Fruit fly (Drosophila melanogaster) whole organism, prepupa: ENCODE results near the gene CG1271.

ENCODE experiments used
- CG11762 ChIP-seq: fragments of 200-800 bp; sonication (Bioruptor generic); optimal IDR thresholded peaks from 3 replicates; lab custom pipeline; 2016; ENCODE audit warnings: missing biosample characterization, missing genetic modification characterization; ENCODE audit not compliant: insufficient read depth
- CG11902 ChIP-seq: fragments of 200-800 bp; sonication (Bioruptor generic); optimal IDR thresholded peaks from 3 replicates; lab custom pipeline; 2016; ENCODE audit warnings: missing biosample characterization, missing genetic modification characterization
- CG31627 ChIP-seq: fragments of 200-800 bp; sonication (Bioruptor generic); optimal IDR thresholded peaks from 3 replicates; lab custom pipeline; 2016; ENCODE audit warnings: missing biosample characterization, missing genetic modification characterization
- CG4318 ChIP-seq: fragments of 200-800 bp; sonication (Bioruptor generic); optimal IDR thresholded peaks from 3 replicates; lab custom pipeline; 2017; ENCODE audit warnings: missing biosample characterization, mild to moderate bottlenecking, missing genetic modification characterization
- CG7368 ChIP-seq: fragments of 200-800 bp; sonication (Bioruptor generic); optimal IDR thresholded peaks from 3 replicates; lab custom pipeline; 2016; ENCODE audit warnings: missing biosample characterization, missing genetic modification characterization
- Hr39 ChIP-seq: fragments of 200-800 bp; sonication (Bioruptor generic); optimal IDR thresholded peaks from 2 replicates; lab custom pipeline; 2016; ENCODE audit warnings: missing biosample characterization, missing genetic modification characterization
- Lpt ChIP-seq: fragments of 200-800 bp; sonication (Bioruptor generic); optimal IDR thresholded peaks from 3 replicates; lab custom pipeline; 2016; ENCODE audit warnings: missing biosample characterization, missing genetic modification characterization
- Sox102F ChIP-seq: fragments of 200-800 bp; sonication (Bioruptor generic); optimal IDR thresholded peaks from 2 replicates; lab custom pipeline; 2016; ENCODE audit warnings: missing biosample characterization, mild to moderate bottlenecking, missing genetic modification characterization
- Sox15 ChIP-seq: fragments of 200-800 bp; sonication (Bioruptor generic); optimal IDR thresholded peaks from 3 replicates; lab custom pipeline; 2016; ENCODE audit warnings: missing biosample characterization, missing genetic modification characterization
- achi ChIP-seq: fragments of 200-800 bp; sonication (Bioruptor generic); optimal IDR thresholded peaks from 3 replicates; lab custom pipeline; 2016; ENCODE audit warnings: missing biosample characterization, missing genetic modification characterization
- esn ChIP-seq: fragments of 200-800 bp; sonication (Bioruptor generic); optimal IDR thresholded peaks from 2 replicates; lab custom pipeline; 2016; ENCODE audit warnings: missing biosample characterization, mild to moderate bottlenecking, missing genetic modification characterization, moderate library complexity
- fd85E ChIP-seq: fragments of 200-800 bp; sonication (Bioruptor generic); optimal IDR thresholded peaks from 3 replicates; lab custom pipeline; 2016; ENCODE audit warnings: missing biosample characterization, missing genetic modification characterization
- lz ChIP-seq: fragments of 200-800 bp; sonication (Bioruptor generic); optimal IDR thresholded peaks from 3 replicates; lab custom pipeline; 2016; ENCODE audit warnings: missing biosample characterization, missing genetic modification characterization
- ss ChIP-seq, 2 experiments: fragments of 200-800 bp; sonication (Bioruptor generic); optimal IDR thresholded peaks; 2 replicates in 1 of 2; 3 replicates in 1 of 2; lab custom pipeline; 2017 to 2018; ENCODE audit warnings: mild to moderate bottlenecking in 2 of 2, missing biosample characterization in 2 of 2, missing genetic modification characterization in 2 of 2, moderate library complexity in 1 of 2

DNA sequence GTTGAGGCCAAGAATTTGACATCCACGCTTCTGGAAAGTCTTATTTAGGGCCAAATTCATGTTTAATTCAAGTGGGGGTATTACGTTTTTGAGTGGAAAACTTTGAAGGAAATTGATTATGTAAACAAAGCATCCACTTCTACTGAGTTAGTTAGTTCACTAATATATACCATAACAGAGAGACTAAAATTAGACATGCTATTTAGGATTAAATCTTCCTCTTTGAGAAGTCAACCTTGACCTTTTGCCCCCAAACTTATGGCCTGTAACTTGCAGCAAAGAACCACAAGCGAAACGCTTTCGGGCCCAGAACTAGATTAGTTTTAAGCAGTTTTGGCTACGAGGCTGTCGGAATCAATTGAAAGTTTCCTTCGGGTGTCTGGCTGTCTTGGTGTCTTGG, 35.2 kb upstream of the CG1271 start, which contains the start of gene CG32487:
- TF ChIP-seq Hr39, result no peak
- TF ChIP-seq ss (GFP tag; optimal IDR thresholded peaks at IDR 0.05; lab: Kevin White, UChicago), result no peak
- TF ChIP-seq esn (GFP tag; lab: Kevin White, UChicago), result no peak
- no peak for TF ChIP-seq CG4318 (GFP tag; lab: Kevin White, UChicago)
- TF ChIP-seq fd85E, result no peak
- TF ChIP-seq lz (GFP tag; lab: Kevin White, UChicago), result no peak
- TF ChIP-seq CG11762 (GFP tag; lab: Kevin White, UChicago), result no peak
- TF ChIP-seq Sox15, result no peak
- no peak for TF ChIP-seq CG31627
- no peak for TF ChIP-seq Lpt (GFP tag; lab: Kevin White, UChicago)
- TF ChIP-seq achi (GFP tag; lab: Kevin White, UChicago), result no peak
- no peak for TF ChIP-seq Sox102F (GFP tag; lab: Kevin White, UChicago)
- TF ChIP-seq CG11902 (GFP tag; lab: Kevin White, UChicago), result no peak
- TF ChIP-seq CG7368, result no peak
